Worm (Caenorhabditis elegans): ENCODE results near the gene srz-60.

DNA sequence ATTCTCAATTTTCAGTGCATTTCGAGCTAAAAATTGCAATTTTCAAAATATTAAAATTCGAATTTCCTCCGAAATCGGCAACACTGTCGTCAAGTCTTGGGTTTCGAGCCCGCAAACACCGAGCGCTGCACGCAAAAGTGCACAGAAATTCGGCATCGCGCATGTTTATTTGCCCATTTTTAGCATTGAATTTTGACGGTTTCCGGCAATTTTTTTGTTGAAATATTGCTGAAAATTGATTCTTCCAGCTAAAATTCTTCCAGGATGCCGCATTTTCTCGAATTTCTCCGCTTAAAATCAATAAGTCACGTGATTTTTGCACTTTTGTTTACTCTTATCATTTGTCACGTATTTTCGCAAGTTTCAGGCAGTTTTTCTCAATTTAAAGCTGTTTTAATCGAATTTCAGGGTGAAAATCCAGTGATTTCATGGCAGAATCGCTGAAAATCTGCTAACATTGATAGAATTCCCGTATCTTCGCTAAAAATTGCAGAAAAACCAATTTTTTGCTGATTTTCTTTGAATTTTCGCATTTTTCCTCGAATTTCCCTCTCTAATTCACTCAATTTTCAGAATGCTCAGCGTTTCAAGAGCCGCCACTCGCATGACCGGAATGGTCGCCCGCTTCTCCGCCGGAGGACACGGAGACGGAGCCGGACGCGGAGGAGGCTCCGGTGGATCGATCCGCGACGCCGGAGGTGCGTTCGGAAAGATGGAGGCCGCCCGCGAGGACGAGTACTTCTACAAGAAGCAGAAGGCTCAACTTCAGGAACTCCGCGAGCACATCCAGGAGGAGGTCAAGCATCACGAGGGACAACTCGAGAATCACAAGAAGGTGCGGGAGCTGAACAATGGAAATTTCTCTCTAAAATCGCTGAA is 43.1 kb upstream of the srz-60 start, which contains the start of gene mai-2:
- TF ChIP-seq snpc-4 (tag; optimal IDR thresholded peaks at IDR 0.05) (no peak), mab-5 (tag; optimal IDR thresholded peaks at IDR 0.05) (no peak), pha-4 (tag; optimal IDR thresholded peaks at IDR 0.05) (peak; percentile 59), nhr-76 (tag; optimal IDR thresholded peaks at IDR 0.05) (no peak), unc-120 (tag; optimal IDR thresholded peaks at IDR 0.05; ENCODE audit: poor library complexity, severe bottlenecking) (peak; percentile 73), lsy-2 (tag; optimal IDR thresholded peaks at IDR 0.05) (peak; percentile 57), sptf-1 (tag; optimal IDR thresholded peaks at IDR 0.05) (peak; percentile 28), unc-39 (tag; optimal IDR thresholded peaks at IDR 0.05) (no peak), nhr-12 (tag; optimal IDR thresholded peaks at IDR 0.05) (no peak), lin-13 (tag; optimal IDR thresholded peaks at IDR 0.05) (peak; percentile 14), M03D4.4 (tag; optimal IDR thresholded peaks at IDR 0.05) (no peak), nhr-237 (tag; optimal IDR thresholded peaks at IDR 0.05) (peak; percentile 15)
